Fruit fly (Drosophila melanogaster) whole organism, wandering third instar larva: ENCODE results near the gene CG5188.

Experiments
- Abd-B ChIP-seq: fragments of >200 bp; optimal IDR thresholded peaks from 2 replicates; lab custom pipeline; 2017; ENCODE audit warnings: missing biosample characterization, missing genetic modification characterization
- CG32264 ChIP-seq: fragments of 200-800 bp; sonication (Bioruptor generic); optimal IDR thresholded peaks from 2 replicates; lab custom pipeline; 2016; ENCODE audit warnings: missing biosample characterization, missing genetic modification characterization
- CG9705 ChIP-seq: fragments of 200-800 bp; sonication (Bioruptor generic); optimal IDR thresholded peaks from 2 replicates; lab custom pipeline; 2018; ENCODE audit warnings: missing biosample characterization, mild to moderate bottlenecking, missing genetic modification characterization
- Dif ChIP-seq: fragments of 200-275, 200-300 bp; sonication (Bioruptor generic); optimal IDR thresholded peaks from 2 replicates; lab custom pipeline; 2018; ENCODE audit warnings: missing biosample characterization, missing genetic modification characterization; ENCODE audit not compliant: partially characterized antibody
- HLH106 ChIP-seq: fragments of 200-800 bp; optimal IDR thresholded peaks from 3 replicates; lab custom pipeline; 2019; ENCODE audit warnings: missing biosample characterization, mild to moderate bottlenecking, missing genetic modification characterization, moderate library complexity
- Hr83 ChIP-seq: fragments of 200-300 bp; sonication (Bioruptor generic); optimal IDR thresholded peaks from 2 replicates; lab custom pipeline; 2016; ENCODE audit warnings: missing biosample characterization, mild to moderate bottlenecking, missing genetic modification characterization, moderate library complexity; ENCODE audit not compliant: poor library complexity, severe bottlenecking
- OdsH ChIP-seq: fragments of 200-800 bp; sonication (Bioruptor generic); optimal IDR thresholded peaks from 2 replicates; lab custom pipeline; 2016; ENCODE audit warnings: missing biosample characterization, mild to moderate bottlenecking, missing genetic modification characterization
- Rel ChIP-seq, 2 experiments: fragments of 200-800 bp; sonication (Bioruptor generic) in 1 of 2; optimal IDR thresholded peaks; 2 replicates in 1 of 2; 3 replicates in 1 of 2; lab custom pipeline; 2016 to 2019; ENCODE audit warnings: mild to moderate bottlenecking in 2 of 2, missing biosample characterization in 2 of 2, missing genetic modification characterization in 2 of 2, moderate library complexity in 1 of 2
- br ChIP-seq: fragments of 200-800 bp; sonication (Bioruptor generic); optimal IDR thresholded peaks from 2 replicates; lab custom pipeline; 2016; ENCODE audit warnings: missing biosample characterization, missing genetic modification characterization
- dmrt93B ChIP-seq: fragments of 200-800 bp; sonication (Bioruptor generic); optimal IDR thresholded peaks from 2 replicates; lab custom pipeline; 2018; ENCODE audit warnings: missing biosample characterization, mild to moderate bottlenecking, missing genetic modification characterization
- ey ChIP-seq: fragments of 200-800 bp; sonication (Bioruptor generic); optimal IDR thresholded peaks from 2 replicates; lab custom pipeline; 2016; ENCODE audit warnings: missing biosample characterization, missing genetic modification characterization
- foxo ChIP-seq, 2 experiments: fragments of 200-800 bp; sonication (Bioruptor generic); optimal IDR thresholded peaks; 2 replicates in 1 of 2; 3 replicates in 1 of 2; lab custom pipeline; 2016 to 2017; ENCODE audit warnings: missing biosample characterization in 2 of 2, missing genetic modification characterization in 2 of 2
- h ChIP-seq: fragments of 200-800 bp; sonication (Bioruptor generic); optimal IDR thresholded peaks from 3 replicates; lab custom pipeline; 2016; ENCODE audit warnings: missing biosample characterization, mild to moderate bottlenecking, missing genetic modification characterization
- jim ChIP-seq: fragments of 175-275, 200-325 bp; sonication (Bioruptor generic); optimal IDR thresholded peaks from 2 replicates; lab custom pipeline; 2016; ENCODE audit warnings: missing biosample characterization, mild to moderate bottlenecking, missing genetic modification characterization
- lola ChIP-seq: fragments of >200 bp; optimal IDR thresholded peaks from 2 replicates; lab custom pipeline; 2017; ENCODE audit warnings: missing biosample characterization, missing genetic modification characterization
- pan ChIP-seq: fragments of >200 bp; optimal IDR thresholded peaks from 2 replicates; lab custom pipeline; 2017
- sage ChIP-seq: fragments of 200-800 bp; sonication (Bioruptor generic); optimal IDR thresholded peaks from 2 replicates; lab custom pipeline; 2016; ENCODE audit warnings: missing biosample characterization, mild to moderate bottlenecking, missing genetic modification characterization
- sv ChIP-seq: fragments of 200-800 bp; sonication (Bioruptor generic); optimal IDR thresholded peaks from 3 replicates; lab custom pipeline; 2016; ENCODE audit warnings: missing biosample characterization, missing genetic modification characterization
- tai ChIP-seq: sonication (Bioruptor generic); optimal IDR thresholded peaks from 2 replicates; lab custom pipeline; 2016; ENCODE audit warnings: missing biosample characterization, missing genetic modification characterization
- usp ChIP-seq: fragments of >200 bp; optimal IDR thresholded peaks from 2 replicates; lab custom pipeline; 2017; ENCODE audit warnings: missing biosample characterization, missing genetic modification characterization

Gene CG5188

DNA sequence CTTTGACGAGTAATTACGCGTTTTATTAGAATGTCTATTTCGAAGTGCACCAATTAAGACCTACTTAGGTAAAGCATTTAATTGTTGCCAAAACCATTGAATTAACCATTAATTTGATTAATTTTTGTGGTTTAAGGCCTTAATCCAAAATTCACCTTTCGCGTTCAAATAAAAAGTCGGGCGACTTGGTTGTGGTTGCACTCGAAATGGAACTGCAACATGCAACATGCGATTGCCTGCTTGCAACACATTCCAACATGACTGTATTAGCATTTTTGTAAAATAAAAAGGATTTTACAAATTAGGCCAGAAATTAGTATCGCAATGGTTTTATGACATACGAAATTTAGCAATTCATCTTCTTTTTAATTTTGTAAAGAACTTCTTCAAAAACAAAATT is 46.2 kb downstream of the CG5188 start:
- no peak for TF ChIP-seq ey (GFP tag; lab: Kevin White, UChicago)
- no peak for TF ChIP-seq sv (GFP tag; lab: Kevin White, UChicago)
- TF ChIP-seq lola (GFP tag; lab: Kevin White, UChicago), result no peak
- TF ChIP-seq Dif (GFP tag; lab: Kevin White, UChicago), result no peak
- TF ChIP-seq foxo (GFP tag; optimal IDR thresholded peaks at IDR 0.05; lab: Kevin White, UChicago), result no peak
- TF ChIP-seq OdsH (GFP tag; lab: Kevin White, UChicago), result no peak
- TF ChIP-seq h, result no peak
- no peak for TF ChIP-seq tai (GFP tag; lab: Kevin White, UChicago)

DNA sequence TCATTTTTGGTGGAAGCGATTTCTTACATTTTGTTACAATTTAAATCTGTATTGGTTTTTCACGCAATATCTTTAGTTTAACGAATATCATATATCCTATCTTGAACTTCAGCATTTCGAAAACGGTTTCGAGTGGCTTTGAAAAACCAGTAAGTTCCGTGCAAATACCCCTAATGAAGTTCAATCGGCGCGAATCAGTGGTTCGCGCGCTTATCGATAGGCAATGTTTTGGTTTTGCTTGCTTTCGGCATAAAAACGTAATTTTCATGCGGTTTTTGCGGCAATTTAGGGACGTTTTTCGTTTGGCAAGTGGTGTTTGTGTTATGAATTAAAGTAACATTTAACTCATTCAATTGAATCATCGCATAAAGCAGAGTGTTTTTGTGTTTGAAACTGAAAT is 48.2 kb downstream of the CG5188 start, which contains the start of gene RluA-2:
Gene RluA-2, plus strand, starts transcription at position 195 of the 400 bp plus-strand sequence.
- TF ChIP-seq Rel (GFP tag; optimal IDR thresholded peaks at IDR 0.05; lab: Kevin White, UChicago), result no peak
- TF ChIP-seq Rel (tag; optimal IDR thresholded peaks at IDR 0.05; lab: Kevin White, UChicago), result no peak
- TF ChIP-seq usp (GFP tag; lab: Kevin White, UChicago), result no peak
- TF ChIP-seq jim (GFP tag; lab: Kevin White, UChicago), result no peak
- TF ChIP-seq sage (GFP tag; lab: Kevin White, UChicago), result no peak
- TF ChIP-seq HLH106 (tag; lab: Kevin White, UChicago), result no peak
- TF ChIP-seq pan (lab: Kevin White, UChicago), result no peak
- TF ChIP-seq CG32264, result no peak
- no peak for TF ChIP-seq tai (GFP tag; lab: Kevin White, UChicago)
- TF ChIP-seq CG9705, result no peak
- TF ChIP-seq Hr83 (GFP tag; lab: Kevin White, UChicago), result no peak
- TF ChIP-seq br (GFP tag; lab: Kevin White, UChicago), result no peak
- TF ChIP-seq sv (GFP tag; lab: Kevin White, UChicago), result no peak
- TF ChIP-seq dmrt93B (GFP tag; lab: Kevin White, UChicago), result no peak
- no peak for TF ChIP-seq h
- TF ChIP-seq Abd-B (GFP tag; lab: Kevin White, UChicago), result no peak
